Worm (Caenorhabditis elegans) whole organism, midembryonic: ENCODE measurements around the gene C09G1.5.

Experiments
- cog-1 ChIP-seq: sonication (generic microtip); optimal IDR thresholded peaks from 2 replicates; lab custom pipeline; 2016; ENCODE audit warnings: missing genetic modification characterization, missing compliant biosample characterization
- ref-1 ChIP-seq: fragments of 200-800 bp; sonication (Bioruptor generic); conservative IDR thresholded peaks from 2 replicates; pipeline ENCODE4 v1.3.6; 2022; ENCODE audit warnings: missing genetic modification reagents, missing genetic modification characterization, missing compliant biosample characterization
- ztf-23 ChIP-seq: fragments of 200-800 bp; sonication (Bioruptor generic); IDR thresholded peaks from 2 replicates; pipeline ENCODE4 v1.3.6; 2022; ENCODE audit warnings: missing genetic modification reagents, missing genetic modification characterization, missing compliant biosample characterization

DNA sequence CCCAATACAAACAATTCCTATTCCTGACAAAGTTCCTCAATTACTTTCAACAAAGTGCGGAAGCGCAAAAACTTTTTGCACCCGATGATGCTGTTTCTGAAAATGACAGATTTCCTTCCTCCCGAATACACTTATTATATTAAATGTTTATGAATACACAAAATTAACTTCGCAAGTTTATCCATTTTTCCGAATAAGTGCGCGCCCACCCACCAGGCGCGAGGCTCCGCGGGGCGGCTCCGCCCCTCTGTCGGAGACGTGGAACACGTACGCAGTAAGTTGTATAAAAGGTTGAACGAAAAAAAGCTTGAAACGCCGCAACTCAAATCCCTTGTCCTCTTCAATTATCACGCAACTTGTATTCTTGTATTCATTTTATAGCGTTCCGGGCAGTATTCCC is at the start of gene C09G1.5:
- TF ChIP-seq ref-1 (GFP tag; lab: Robert Waterston, UW) (no peak), cog-1 (tag; lab: Kevin White, UChicago) (no peak), ztf-23 (GFP tag; lab: Robert Waterston, UW) (no peak)
